Fruit fly (Drosophila melanogaster): ENCODE data around the gene Ack.
A peak's percentile ranks its signal among the peaks of the same experiment; 100 is the strongest.

The Ack gene

DNA sequence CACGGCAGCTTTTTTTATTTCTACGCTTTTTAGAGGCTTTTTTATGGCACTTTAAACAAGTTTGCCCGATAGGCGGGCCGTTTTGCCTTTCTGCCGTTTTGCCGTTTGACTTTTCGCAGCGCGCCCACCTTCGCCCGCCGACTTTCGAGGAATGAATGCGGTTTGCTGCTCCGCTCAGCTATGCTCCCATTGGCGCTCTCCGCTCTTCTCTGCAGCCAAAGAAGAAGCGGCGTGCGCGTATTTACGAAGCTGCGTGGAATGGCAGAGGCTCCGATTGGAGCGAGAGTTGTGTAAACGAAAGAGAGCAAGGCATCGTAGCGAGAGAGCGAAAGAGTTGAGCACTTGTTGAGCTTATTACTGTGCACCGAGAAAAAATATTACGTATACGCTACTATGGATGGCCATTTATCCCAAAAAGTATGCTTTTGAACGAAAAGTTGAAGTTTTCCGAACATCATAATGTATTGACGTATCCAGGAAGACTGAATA lies 36.4 kb upstream of the Ack start, which contains the start of gene wit (continued):
- no peak for TF ChIP-seq CG9727 (GFP tag; optimal IDR thresholded peaks at IDR 0.05)
- TF ChIP-seq CG10543 (GFP tag; optimal IDR thresholded peaks at IDR 0.05): peak; percentile 4
- peak; percentile 48; the same call in 1 of the 3 replicates for TF ChIP-seq Doc3 (GFP tag; IDR thresholded peaks at IDR 0.05; ENCODE audit: partially characterized antibody)
- TF ChIP-seq sug (tag; optimal IDR thresholded peaks at IDR 0.05): peak; percentile 22
- TF ChIP-seq slp2 (GFP tag; optimal IDR thresholded peaks at IDR 0.05): no peak
- peak; percentile 41 for TF ChIP-seq eyg (GFP tag; optimal IDR thresholded peaks at IDR 0.05)
- peak; percentile 21 for TF ChIP-seq CG12299 (tag; optimal IDR thresholded peaks at IDR 0.05)
- no peak for TF ChIP-seq B-H2 (GFP tag; optimal IDR thresholded peaks at IDR 0.05)
- no peak for TF ChIP-seq CG16815 (GFP tag; optimal IDR thresholded peaks at IDR 0.05)
- TF ChIP-seq CG15269 (tag; optimal IDR thresholded peaks at IDR 0.05): peak; percentile 24
- TF ChIP-seq zfh1 (GFP tag; IDR thresholded peaks at IDR 0.05): no peak
- TF ChIP-seq toy (GFP tag; IDR thresholded peaks at IDR 0.05): no peak
- TF ChIP-seq sens (GFP tag): peak; percentile 65
- no peak for TF ChIP-seq caup (GFP tag; optimal IDR thresholded peaks at IDR 0.05; ENCODE audit: severe bottlenecking)
- no peak for TF ChIP-seq CG1602 (GFP tag; optimal IDR thresholded peaks at IDR 0.05)
- TF ChIP-seq CG2875 (GFP tag; optimal IDR thresholded peaks at IDR 0.05): peak; percentile 40
- TF ChIP-seq CG15011 (GFP tag; optimal IDR thresholded peaks at IDR 0.05): no peak
- TF ChIP-seq CG6654 (GFP tag; optimal IDR thresholded peaks at IDR 0.05): no peak
- no peak for TF ChIP-seq cwo (GFP tag; optimal IDR thresholded peaks at IDR 0.05)
- TF ChIP-seq CG9932 (GFP tag; IDR thresholded peaks at IDR 0.05): peak; percentile 32
- TF ChIP-seq Poxn (GFP tag; IDR thresholded peaks at IDR 0.05): no peak
- peak; percentile 14 for TF ChIP-seq kni (GFP tag; optimal IDR thresholded peaks at IDR 0.05)
- TF ChIP-seq CG4820 (GFP tag; optimal IDR thresholded peaks at IDR 0.05): no peak
- TF ChIP-seq seq (GFP tag; IDR thresholded peaks at IDR 0.05): no peak
- TF ChIP-seq CG30020 (tag; optimal IDR thresholded peaks at IDR 0.05): no peak
- TF ChIP-seq CG8924 (tag; optimal IDR thresholded peaks at IDR 0.05): no peak
- TF ChIP-seq Bdp1 (GFP tag; optimal IDR thresholded peaks at IDR 0.05): no peak
- no peak for TF ChIP-seq dpn (GFP tag; optimal IDR thresholded peaks at IDR 0.05)
- no peak for TF ChIP-seq CG18476 (GFP tag; optimal IDR thresholded peaks at IDR 0.05)
- peak; percentile 57 for TF ChIP-seq yki (optimal IDR thresholded peaks at IDR 0.05)
- no peak for TF ChIP-seq cad (GFP tag; optimal IDR thresholded peaks at IDR 0.05)
- TF ChIP-seq mirr (GFP tag; optimal IDR thresholded peaks at IDR 0.05): peak; percentile 27
- no peak for TF ChIP-seq CG8290 (GFP tag; optimal IDR thresholded peaks at IDR 0.05)
- peak in 1 of 2 experiments; percentile 73 for TF ChIP-seq CG8290 (tag; optimal IDR thresholded peaks at IDR 0.05)
- no peak for TF ChIP-seq CG12236 (GFP tag; optimal IDR thresholded peaks at IDR 0.05)
- no peak for TF ChIP-seq CkIIα-i1 (GFP tag; IDR thresholded peaks at IDR 0.05)
- TF ChIP-seq ftz-f1 (GFP tag; optimal IDR thresholded peaks at IDR 0.05): peak; percentile 6
- TF ChIP-seq dan (GFP tag; IDR thresholded peaks at IDR 0.05): no peak
- no peak for TF ChIP-seq pnt (GFP tag; optimal IDR thresholded peaks at IDR 0.05)
- TF ChIP-seq CrebB (tag; optimal IDR thresholded peaks at IDR 0.05): peak; percentile 30
- no peak for TF ChIP-seq D19A (tag; optimal IDR thresholded peaks at IDR 0.05)
- TF ChIP-seq lab (GFP tag; optimal IDR thresholded peaks at IDR 0.05): peak; percentile 60
- no peak for TF ChIP-seq sc (optimal IDR thresholded peaks at IDR 0.05)
- TF ChIP-seq sc (GFP tag; optimal IDR thresholded peaks at IDR 0.05): no peak
- TF ChIP-seq exex (tag; optimal IDR thresholded peaks at IDR 0.05): no peak
- TF ChIP-seq Vsx1 (GFP tag; optimal IDR thresholded peaks at IDR 0.05): peak; percentile 57
- no peak for TF ChIP-seq hb (GFP tag; IDR thresholded peaks at IDR 0.05; ENCODE audit: partially characterized antibody)
- TF ChIP-seq CG2116 (GFP tag; optimal IDR thresholded peaks at IDR 0.05): no peak
- TF ChIP-seq CG16779 (GFP tag; IDR thresholded peaks at IDR 0.05): no peak
- TF ChIP-seq CG3726 (GFP tag; IDR thresholded peaks at IDR 0.05): no peak
- TF ChIP-seq CG8388 (GFP tag; optimal IDR thresholded peaks at IDR 0.05): no peak
- no peak for TF ChIP-seq CoRest (tag; optimal IDR thresholded peaks at IDR 0.05)

Data from whole organism, embryonic.